Worm (Caenorhabditis elegans) whole organism, mixed stage, embryonic: ENCODE data around the gene F54H12.8.

Experiments
- M03D4.4 ChIP-seq: sonication (generic microtip); optimal IDR thresholded peaks from 2 replicates; lab custom pipeline; 2017; ENCODE audit warnings: mild to moderate bottlenecking, missing genetic modification characterization, missing compliant biosample characterization
- ceh-43 ChIP-seq: fragments of 200-800 bp; sonication (Bioruptor generic); optimal IDR thresholded peaks from 2 replicates; lab custom pipeline; 2018; ENCODE audit warnings: mild to moderate bottlenecking, missing genetic modification characterization, moderate library complexity, missing compliant biosample characterization
- ceh-83 ChIP-seq: fragments of 200-800 bp; sonication (Bioruptor generic); optimal IDR thresholded peaks from 2 replicates; lab custom pipeline; 2018; ENCODE audit warnings: mild to moderate bottlenecking, missing genetic modification characterization, missing compliant biosample characterization
- ces-1 ChIP-seq: fragments of 150-350 bp; optimal IDR thresholded peaks from 2 replicates; lab custom pipeline; 2014; ENCODE audit warnings: missing biosample characterization, missing genetic modification reagents, missing genetic modification characterization
- elt-1 ChIP-seq: sonication (generic microtip); optimal IDR thresholded peaks from 2 replicates; lab custom pipeline; 2017; ENCODE audit warnings: missing genetic modification characterization, mild to moderate bottlenecking, missing compliant biosample characterization, antibody characterized with exemption, moderate library complexity, borderline replicate concordance; ENCODE audit not compliant: insufficient read depth
- flh-1 ChIP-seq: fragments of 200-800 bp; sonication (Bioruptor generic); optimal IDR thresholded peaks from 2 replicates; lab custom pipeline; 2018; ENCODE audit warnings: mild to moderate bottlenecking, missing genetic modification characterization, moderate library complexity, missing compliant biosample characterization
- hlh-1 ChIP-seq: fragments of 150-350 bp; optimal IDR thresholded peaks from 2 replicates; lab custom pipeline; 2014; ENCODE audit warnings: missing biosample characterization, missing genetic modification reagents, missing genetic modification characterization
- lin-13 ChIP-seq: fragments of 150-350 bp; optimal IDR thresholded peaks from 2 replicates; lab custom pipeline; 2014; ENCODE audit warnings: missing biosample characterization, missing genetic modification characterization
- lsy-2 ChIP-seq: fragments of 150-350 bp; optimal IDR thresholded peaks from 2 replicates; lab custom pipeline; 2014; ENCODE audit warnings: missing biosample characterization, missing genetic modification characterization
- mep-1 ChIP-seq: fragments of 150-350 bp; optimal IDR thresholded peaks from 2 replicates; lab custom pipeline; 2017; ENCODE audit warnings: missing biosample characterization, missing genetic modification reagents, missing genetic modification characterization, inconsistent platforms
- mls-2 ChIP-seq: sonication (generic microtip); optimal IDR thresholded peaks from 2 replicates; lab custom pipeline; 2016; ENCODE audit warnings: mild to moderate bottlenecking, missing genetic modification characterization, moderate library complexity, missing compliant biosample characterization
- nhr-12 ChIP-seq: fragments of 150-350 bp; optimal IDR thresholded peaks from 2 replicates; lab custom pipeline; 2014; ENCODE audit warnings: missing biosample characterization, missing genetic modification characterization
- nhr-2 ChIP-seq: fragments of 150-350 bp; optimal IDR thresholded peaks from 2 replicates; lab custom pipeline; 2014; ENCODE audit warnings: missing biosample characterization, missing genetic modification characterization
- nhr-28 ChIP-seq: fragments of 150-350 bp; optimal IDR thresholded peaks from 2 replicates; lab custom pipeline; 2014; ENCODE audit warnings: missing biosample characterization, missing genetic modification characterization
- nhr-76 ChIP-seq: sonication (generic microtip); optimal IDR thresholded peaks from 2 replicates; lab custom pipeline; 2017; ENCODE audit warnings: missing biosample characterization, missing genetic modification characterization
- pha-4 ChIP-seq: fragments of 150-350 bp; optimal IDR thresholded peaks from 2 replicates; lab custom pipeline; 2018; ENCODE audit warnings: missing biosample characterization, missing genetic modification reagents, missing genetic modification characterization
- snpc-4 ChIP-seq: fragments of 150-350 bp; optimal IDR thresholded peaks from 2 replicates; lab custom pipeline; 2014; ENCODE audit warnings: missing biosample characterization, missing genetic modification characterization
- sptf-1 ChIP-seq: sonication (generic microtip); optimal IDR thresholded peaks from 2 replicates; lab custom pipeline; 2017; ENCODE audit warnings: mild to moderate bottlenecking, missing genetic modification characterization, moderate library complexity, missing compliant biosample characterization
- tbx-8 ChIP-seq: fragments of 200-800 bp; sonication (Bioruptor generic); optimal IDR thresholded peaks from 2 replicates; lab custom pipeline; 2018; ENCODE audit warnings: mild to moderate bottlenecking, missing genetic modification characterization, moderate library complexity, missing compliant biosample characterization
- unc-120 ChIP-seq: sonication (generic microtip); optimal IDR thresholded peaks from 2 replicates; lab custom pipeline; 2017; ENCODE audit warnings: missing genetic modification characterization, missing compliant biosample characterization; ENCODE audit not compliant: poor library complexity, severe bottlenecking
- unc-39 ChIP-seq: fragments of 150-350 bp; optimal IDR thresholded peaks from 2 replicates; lab custom pipeline; 2014; ENCODE audit warnings: missing biosample characterization, missing genetic modification characterization
- unc-62 ChIP-seq: fragments of 150-350 bp; optimal IDR thresholded peaks from 2 replicates; lab custom pipeline; 2014; ENCODE audit warnings: missing biosample characterization, missing genetic modification reagents, missing genetic modification characterization
- zip-8 ChIP-seq: fragments of 150-350 bp; optimal IDR thresholded peaks from 2 replicates; lab custom pipeline; 2014; ENCODE audit warnings: missing biosample characterization, missing genetic modification characterization
- ztf-11 ChIP-seq: fragments of 150-350 bp; optimal IDR thresholded peaks from 2 replicates; lab custom pipeline; 2014; ENCODE audit warnings: missing biosample characterization, missing genetic modification characterization

The F54H12.8 gene

DNA sequence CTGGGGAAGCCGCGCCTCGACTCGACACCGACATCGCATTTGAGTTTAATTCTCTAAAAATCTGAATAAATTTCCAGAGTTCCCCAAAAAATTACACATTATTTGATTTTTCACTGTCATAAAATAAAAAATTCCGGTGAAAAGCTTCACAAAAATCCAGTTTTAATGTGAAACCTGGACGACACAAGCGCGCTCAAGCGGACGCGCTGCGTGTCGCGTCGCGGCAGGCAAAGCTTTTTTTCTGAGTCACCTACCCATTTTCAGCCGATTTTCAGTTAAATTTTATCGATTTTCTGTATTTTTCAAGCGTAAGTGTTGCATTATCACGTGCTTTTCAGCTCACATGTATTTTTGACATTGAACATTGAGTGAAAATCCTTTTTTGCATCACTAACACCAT lies 40.7 kb upstream of the F54H12.8 start, which contains the start of gene cit-1.1:
Gene cit-1.1, minus strand, starts transcription at position 53 of the 400 bp plus-strand sequence.
- TF ChIP-seq snpc-4 (tag; lab: Kevin White, UChicago) (no peak), mep-1 (tag; lab: Kevin White, UChicago) (peak; percentile 25), lsy-2 (tag; lab: Kevin White, UChicago) (peak; percentile 35), pha-4 (no peak), unc-120 (tag; lab: Kevin White, UChicago) (no peak), nhr-28 (tag; lab: Kevin White, UChicago) (no peak), M03D4.4 (no peak)

DNA sequence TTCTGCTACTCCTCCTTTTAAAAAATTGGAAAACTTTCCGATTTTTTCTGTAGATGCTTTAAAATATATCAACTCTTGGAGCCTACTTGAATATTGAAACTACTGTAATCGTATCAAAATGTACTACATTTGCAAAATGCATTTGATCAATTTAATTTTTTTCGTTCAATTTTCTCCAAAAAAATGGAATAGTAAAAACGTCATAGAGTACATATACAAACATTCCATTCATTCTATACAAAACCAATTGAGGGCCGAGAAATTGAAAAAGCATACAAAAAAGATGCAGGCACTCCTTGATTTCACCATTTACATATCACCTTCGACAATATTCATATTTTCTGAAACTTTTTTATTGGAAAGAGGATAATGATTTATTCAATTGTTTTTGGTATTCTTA lies 35.1 kb upstream of the F54H12.8 start, which contains the start of gene C06G4.6:
Gene C06G4.6, plus strand, starts transcription at position 301 of the 400 bp plus-strand sequence.
- TF ChIP-seq sptf-1 (tag; lab: Kevin White, UChicago): no peak
- TF ChIP-seq zip-8 (tag; lab: Kevin White, UChicago): no peak
- TF ChIP-seq nhr-76: no peak
- TF ChIP-seq ceh-43: no peak
- no peak for TF ChIP-seq ztf-11 (tag; lab: Kevin White, UChicago)

DNA sequence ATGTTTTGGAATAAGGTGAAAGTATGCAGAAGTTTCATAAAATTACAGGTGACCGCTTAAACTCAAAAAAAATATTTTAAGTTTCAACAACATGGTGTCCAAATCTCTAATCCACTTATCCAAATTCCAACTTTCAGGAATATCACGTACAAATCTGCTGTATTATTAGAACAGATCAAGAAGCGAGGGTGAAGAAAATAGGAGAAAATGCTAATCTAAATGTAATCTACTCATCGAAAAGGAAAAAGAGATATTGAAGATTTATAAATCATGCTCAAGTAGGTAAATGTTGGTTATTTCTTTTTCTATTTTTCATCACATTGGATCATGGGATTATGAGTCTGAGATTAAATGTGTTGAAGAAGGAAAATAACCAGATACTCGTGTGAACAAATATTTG lies 32.5 kb upstream of the F54H12.8 start:
- TF ChIP-seq elt-1 (tag; lab: Kevin White, UChicago): no peak

DNA sequence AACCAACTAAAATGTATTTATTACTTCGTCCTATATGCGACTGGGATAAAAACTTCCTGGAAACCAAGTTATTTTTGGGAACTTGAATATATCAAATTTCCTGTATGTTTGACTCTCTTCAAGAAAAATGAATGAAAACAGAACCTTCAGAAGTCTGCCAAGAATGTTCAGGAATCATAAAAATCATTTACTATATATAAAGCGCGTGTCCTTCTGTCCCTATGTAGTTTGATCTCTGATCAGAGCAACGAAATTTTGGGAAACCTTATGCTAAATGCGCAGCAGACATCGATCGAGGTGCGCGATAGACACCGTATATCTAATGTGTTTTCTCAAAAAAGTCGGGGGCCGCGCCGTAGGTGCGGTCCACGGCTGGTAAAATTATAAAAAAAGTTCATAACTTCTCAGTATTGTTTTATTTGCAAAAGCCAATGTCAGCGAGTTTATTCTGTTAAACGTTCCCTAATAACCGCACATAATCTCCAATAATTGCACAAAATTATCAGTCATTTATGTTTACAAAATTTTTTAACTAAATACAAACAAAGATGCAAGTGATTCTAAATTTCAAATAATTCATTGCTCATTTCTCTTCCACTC lies 28.5 kb upstream of the F54H12.8 start:
- TF ChIP-seq lin-13 (tag; lab: Kevin White, UChicago): no peak
- TF ChIP-seq mls-2 (tag; lab: Kevin White, UChicago): no peak
- no peak for TF ChIP-seq unc-120 (tag; lab: Kevin White, UChicago)
- no peak for TF ChIP-seq lsy-2 (tag; lab: Kevin White, UChicago)
- no peak for TF ChIP-seq nhr-12 (tag; lab: Kevin White, UChicago)
- no peak for TF ChIP-seq ceh-83 (GFP tag; lab: Kevin White, UChicago)
- TF ChIP-seq nhr-76: no peak
- TF ChIP-seq mep-1 (tag; lab: Kevin White, UChicago): no peak
- TF ChIP-seq nhr-2 (tag; lab: Kevin White, UChicago): no peak
- TF ChIP-seq pha-4: no peak
- TF ChIP-seq unc-39 (tag; lab: Kevin White, UChicago): no peak

DNA sequence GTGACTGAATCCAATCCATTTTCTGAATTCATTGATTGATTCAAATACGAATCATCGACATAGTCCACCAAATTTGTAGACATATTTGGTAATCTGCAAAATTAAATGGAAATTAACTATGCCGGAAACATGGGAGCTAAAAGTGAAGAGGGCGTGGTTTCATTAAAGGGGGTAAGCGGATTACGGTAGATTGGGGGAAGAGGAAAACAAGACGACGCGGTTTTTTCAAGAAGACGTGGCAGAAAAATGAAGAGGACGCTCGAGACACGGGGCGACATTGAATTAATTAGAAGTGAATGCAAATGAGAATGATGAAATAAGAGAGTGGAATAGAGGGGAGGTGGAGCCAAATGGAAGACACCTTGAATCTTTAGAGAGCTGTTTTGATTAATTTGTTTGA lies 27.3 kb upstream of the F54H12.8 start, which contains the start of gene npr-17:
Gene npr-17, minus strand, starts transcription at position 101 of the 400 bp plus-strand sequence.
- no peak for TF ChIP-seq snpc-4 (tag; lab: Kevin White, UChicago)
- no peak for TF ChIP-seq hlh-1
- no peak for TF ChIP-seq mep-1 (tag; lab: Kevin White, UChicago)
- no peak for TF ChIP-seq nhr-2 (tag; lab: Kevin White, UChicago)
- no peak for TF ChIP-seq unc-39 (tag; lab: Kevin White, UChicago)
- TF ChIP-seq ceh-83 (GFP tag; lab: Kevin White, UChicago): no peak
- no peak for TF ChIP-seq flh-1 (GFP tag; lab: Kevin White, UChicago)
- no peak for TF ChIP-seq unc-62 (GFP tag; lab: Kevin White, UChicago)

DNA sequence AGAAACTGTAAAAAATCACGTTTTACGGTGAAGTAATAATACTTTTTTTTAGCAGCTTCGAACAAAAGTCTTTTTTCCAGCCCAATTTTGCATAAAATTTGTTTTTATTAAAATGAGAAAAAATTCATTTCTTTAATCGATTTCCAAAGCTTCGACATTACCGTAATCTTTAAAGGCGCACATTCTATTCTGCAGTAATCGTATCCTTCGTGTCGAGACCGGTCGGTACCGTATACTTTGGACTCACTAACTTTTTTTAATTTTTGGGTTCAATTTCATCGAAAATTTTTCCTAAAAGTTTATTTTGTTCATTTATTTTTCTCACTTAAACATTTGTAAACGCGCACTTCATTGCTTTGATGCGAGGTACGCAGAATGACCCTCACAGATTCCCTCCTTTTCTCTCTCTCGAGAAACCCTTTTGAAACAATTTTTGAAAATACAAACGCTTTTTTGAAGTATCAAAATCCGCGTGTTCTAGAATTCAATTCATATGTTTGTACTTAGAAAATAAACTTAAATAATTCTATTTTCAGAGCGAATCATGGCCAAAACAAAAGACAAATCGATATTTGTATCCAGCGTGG lies 17.7 kb upstream of the F54H12.8 start, which contains the start of gene hrpk-2:
Gene hrpk-2, plus strand, starts transcription at position 537 of the 587 bp plus-strand sequence.
- TF ChIP-seq snpc-4 (tag; lab: Kevin White, UChicago): no peak
- TF ChIP-seq nhr-76: no peak
- no peak for TF ChIP-seq unc-62 (GFP tag; lab: Kevin White, UChicago)

DNA sequence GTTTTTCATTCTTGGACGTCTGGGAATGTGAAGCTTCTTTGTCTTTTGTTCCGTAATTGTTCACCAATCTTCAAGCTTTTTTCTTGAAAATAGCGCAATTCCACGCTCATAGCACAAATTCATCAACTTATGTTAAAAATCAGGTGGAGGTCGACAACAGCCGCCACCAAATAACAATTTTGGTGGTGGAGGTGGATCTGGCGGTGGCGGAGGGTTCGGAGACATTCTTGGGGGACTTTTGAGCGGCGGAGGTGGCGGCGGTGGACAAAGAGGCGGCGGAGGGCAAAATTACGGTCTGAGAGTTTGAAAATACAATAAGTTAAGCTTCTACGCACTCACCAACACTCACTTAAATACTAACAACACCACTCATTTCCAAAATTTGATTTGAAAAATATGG lies 12.9 kb upstream of the F54H12.8 start:
- TF ChIP-seq tbx-8 (GFP tag; lab: Kevin White, UChicago) (no peak), ces-1 (GFP tag; lab: Kevin White, UChicago) (no peak), nhr-28 (tag; lab: Kevin White, UChicago) (no peak)
